Fruit fly (Drosophila melanogaster) S2 (cell line): Measurements from ENCODE around the gene CG11454.

Experiments used
- CG8478 ChIP-seq: fragments of >200 bp; optimal IDR thresholded peaks from 2 replicates; lab custom pipeline; 2018
- CTCF ChIP-seq, 2 experiments: fragments of >200 bp; optimal IDR thresholded peaks; 2 replicates each; lab custom pipeline; 2018

dm6 chr2L:94096-94495, 49.0 kb upstream of the CG11454 start:
- TF ChIP-seq CG8478 (lab: Kevin White, UChicago) (no peak), CTCF (optimal IDR thresholded peaks at IDR 0.05; lab: Kevin White, UChicago) (no peak)
